Worm (Caenorhabditis elegans) whole organism, late embryonic: ENCODE results near the gene clec-86.

ENCODE experiments used
- C38D4.7 ChIP-seq: fragments of 200-800 bp; sonication (Bioruptor generic); optimal IDR thresholded peaks from 2 replicates; lab custom pipeline; 2018; ENCODE audit warnings: mild to moderate bottlenecking, missing genetic modification characterization, moderate library complexity, missing compliant biosample characterization
- K02D7.2 ChIP-seq: sonication (generic microtip); optimal IDR thresholded peaks from 2 replicates; lab custom pipeline; 2017; ENCODE audit warnings: mild to moderate bottlenecking, missing genetic modification characterization, missing compliant biosample characterization
- K09A11.1 ChIP-seq: sonication (generic microtip); optimal IDR thresholded peaks from 2 replicates; lab custom pipeline; 2017; ENCODE audit warnings: antibody characterized with exemption, mild to moderate bottlenecking, missing genetic modification characterization, missing compliant biosample characterization; ENCODE audit not compliant: insufficient read depth
- T23F11.4 ChIP-seq: fragments of 200-800 bp; sonication (Bioruptor generic); optimal IDR thresholded peaks from 2 replicates; lab custom pipeline; 2018; ENCODE audit warnings: mild to moderate bottlenecking, missing genetic modification characterization, missing compliant biosample characterization
- ama-1 ChIP-seq: fragments of 150-350 bp; optimal IDR thresholded peaks from 2 replicates; lab custom pipeline; 2014
- ceh-18 ChIP-seq: sonication (generic microtip); optimal IDR thresholded peaks from 2 replicates; lab custom pipeline; 2016; ENCODE audit warnings: missing genetic modification characterization, missing compliant biosample characterization
- ceh-19 ChIP-seq: fragments of 200-800 bp; sonication (Bioruptor generic); optimal IDR thresholded peaks from 2 replicates; lab custom pipeline; 2018; ENCODE audit warnings: mild to moderate bottlenecking, missing genetic modification characterization, missing compliant biosample characterization
- ceh-2 ChIP-seq: sonication (generic microtip); optimal IDR thresholded peaks from 2 replicates; lab custom pipeline; 2016; ENCODE audit warnings: missing genotype, missing genetic modification characterization, missing compliant biosample characterization
- ceh-22 ChIP-seq: sonication (generic microtip); optimal IDR thresholded peaks from 2 replicates; lab custom pipeline; 2017; ENCODE audit warnings: missing biosample characterization, missing genetic modification characterization
- ceh-31 ChIP-seq: sonication (generic microtip); optimal IDR thresholded peaks from 2 replicates; lab custom pipeline; 2016; ENCODE audit warnings: missing genetic modification characterization, missing compliant biosample characterization
- ceh-34 ChIP-seq: sonication (generic microtip); optimal IDR thresholded peaks from 2 replicates; lab custom pipeline; 2016; ENCODE audit warnings: mild to moderate bottlenecking, missing genetic modification characterization, missing compliant biosample characterization
- ceh-45 ChIP-seq: fragments of 200-800 bp; sonication (Bioruptor generic); IDR thresholded peaks from 2 replicates; pipeline ENCODE4 v1.3.6; 2022; ENCODE audit warnings: missing genetic modification reagents, missing genetic modification characterization, missing compliant biosample characterization
- ceh-48 ChIP-seq: sonication (generic microtip); optimal IDR thresholded peaks from 2 replicates; lab custom pipeline; 2016; ENCODE audit warnings: missing genetic modification characterization, inconsistent platforms, missing compliant biosample characterization
- che-1 ChIP-seq: sonication (generic microtip); optimal IDR thresholded peaks from 2 replicates; lab custom pipeline; 2016; ENCODE audit warnings: mild to moderate bottlenecking, missing genetic modification characterization, missing compliant biosample characterization
- elt-2 ChIP-seq: sonication (generic microtip); optimal IDR thresholded peaks from 2 replicates; lab custom pipeline; 2016; ENCODE audit warnings: missing genetic modification reagents, missing genetic modification characterization, missing compliant biosample characterization
- fax-1 ChIP-seq: sonication (generic microtip); optimal IDR thresholded peaks from 2 replicates; lab custom pipeline; 2016; ENCODE audit warnings: missing genotype, missing genetic modification characterization, missing compliant biosample characterization
- hlh-13 ChIP-seq: fragments of 200-800 bp; sonication (Bioruptor generic); optimal IDR thresholded peaks from 2 replicates; lab custom pipeline; 2018; ENCODE audit warnings: mild to moderate bottlenecking, missing genetic modification characterization, missing compliant biosample characterization
- hlh-30 ChIP-seq: sonication (generic microtip); optimal IDR thresholded peaks from 2 replicates; lab custom pipeline; 2017; ENCODE audit warnings: antibody characterized with exemption, missing genetic modification characterization, missing compliant biosample characterization; ENCODE audit not compliant: insufficient read depth
- lim-6 ChIP-seq: sonication (generic microtip); optimal IDR thresholded peaks from 2 replicates; lab custom pipeline; 2016; ENCODE audit warnings: missing genetic modification characterization, missing compliant biosample characterization
- nfya-1 ChIP-seq: sonication (generic microtip); optimal IDR thresholded peaks from 2 replicates; lab custom pipeline; 2017; ENCODE audit warnings: missing genetic modification characterization, mild to moderate bottlenecking, missing compliant biosample characterization, antibody characterized with exemption, moderate library complexity
- npax-4 ChIP-seq: sonication (generic microtip); optimal IDR thresholded peaks from 2 replicates; lab custom pipeline; 2016; ENCODE audit warnings: missing genetic modification characterization, missing compliant biosample characterization
- odd-2 ChIP-seq: sonication (generic microtip); optimal IDR thresholded peaks from 2 replicates; lab custom pipeline; 2017; ENCODE audit warnings: antibody characterized with exemption, mild to moderate bottlenecking, missing genetic modification characterization, missing compliant biosample characterization
- pag-3 ChIP-seq: sonication (generic microtip); optimal IDR thresholded peaks from 2 replicates; lab custom pipeline; 2016; ENCODE audit warnings: missing compliant biosample characterization, missing genetic modification characterization, borderline replicate concordance
- pat-9 ChIP-seq: fragments of 200-800 bp; sonication (Bioruptor generic); optimal IDR thresholded peaks from 2 replicates; lab custom pipeline; 2018; ENCODE audit warnings: mild to moderate bottlenecking, missing genetic modification characterization, moderate library complexity, missing compliant biosample characterization
- ref-2 ChIP-seq: sonication (generic microtip); optimal IDR thresholded peaks from 2 replicates; lab custom pipeline; 2016; ENCODE audit warnings: missing genetic modification characterization, missing compliant biosample characterization
- rnt-1 ChIP-seq: sonication (generic microtip); optimal IDR thresholded peaks from 2 replicates; lab custom pipeline; 2016; ENCODE audit warnings: missing genetic modification characterization, missing compliant biosample characterization
- sdc-2 ChIP-seq: sonication (generic microtip); optimal IDR thresholded peaks from 2 replicates; lab custom pipeline; 2016; ENCODE audit warnings: missing genotype, missing genetic modification characterization, missing compliant biosample characterization
- tbx-2 ChIP-seq: sonication (generic microtip); optimal IDR thresholded peaks from 2 replicates; lab custom pipeline; 2016; ENCODE audit warnings: missing genetic modification characterization, missing compliant biosample characterization
- zip-5 ChIP-seq: sonication (generic microtip); optimal IDR thresholded peaks from 2 replicates; lab custom pipeline; 2016; ENCODE audit warnings: missing genetic modification characterization, missing compliant biosample characterization

The clec-86 gene

ce11 chrX:7181627-7182026, 42.0 kb downstream of the clec-86 start (continued):
- TF ChIP-seq ceh-19 (no peak), odd-2 (tag; lab: Kevin White, UChicago) (no peak), ceh-2 (no peak), K09A11.1 (tag; lab: Kevin White, UChicago) (no peak), C38D4.7 (GFP tag; lab: Kevin White, UChicago) (no peak), elt-2 (tag; lab: Kevin White, UChicago) (peak; percentile 32), sdc-2 (tag; lab: Kevin White, UChicago) (peak; percentile 98), ceh-31 (tag; lab: Kevin White, UChicago) (peak; percentile 68), ceh-48 (tag; lab: Kevin White, UChicago) (no peak), zip-5 (tag; lab: Kevin White, UChicago) (no peak), ama-1 (lab: Kevin White, UChicago) (no peak), ceh-18 (tag; lab: Kevin White, UChicago) (peak; percentile 8), hlh-30 (tag; lab: Kevin White, UChicago) (no peak), lim-6 (tag; lab: Kevin White, UChicago) (no peak), ceh-22 (tag; lab: Kevin White, UChicago) (no peak), hlh-13 (GFP tag; lab: Kevin White, UChicago) (no peak), T23F11.4 (GFP tag; lab: Kevin White, UChicago) (no peak), ceh-45 (GFP tag; lab: Robert Waterston, UW) (no peak), fax-1 (tag; lab: Kevin White, UChicago) (no peak), nfya-1 (tag; lab: Kevin White, UChicago) (peak; percentile 26), tbx-2 (tag; lab: Kevin White, UChicago) (no peak)
- TF ChIP-seq, all 69 proteins: peak for 8

ce11 chrX:7187602-7188001, 47.9 kb downstream of the clec-86 start, which contains the start of gene C55B6.4:
TSS of gene C55B6.4 (minus strand) at chrX:7187702.
- TF ChIP-seq ceh-31 (tag; lab: Kevin White, UChicago) (no peak), T23F11.4 (GFP tag; lab: Kevin White, UChicago) (no peak), che-1 (no peak), K02D7.2 (tag; lab: Kevin White, UChicago) (no peak), odd-2 (tag; lab: Kevin White, UChicago) (no peak), K09A11.1 (tag; lab: Kevin White, UChicago) (no peak), ceh-34 (tag; lab: Kevin White, UChicago) (no peak), pag-3 (no peak), ref-2 (tag; lab: Kevin White, UChicago) (no peak), fax-1 (tag; lab: Kevin White, UChicago) (no peak), rnt-1 (tag; lab: Kevin White, UChicago) (no peak), pat-9 (tag; lab: Kevin White, UChicago) (no peak), npax-4 (no peak), ceh-22 (tag; lab: Kevin White, UChicago) (no peak), ceh-48 (tag; lab: Kevin White, UChicago) (no peak)
